Worm (Caenorhabditis elegans) whole organism, early embryonic: ENCODE data around the gene C47E12.11.

Experiments
- B0310.2 ChIP-seq: sonication (generic microtip); optimal IDR thresholded peaks from 2 replicates; lab custom pipeline; 2016; ENCODE audit warnings: mild to moderate bottlenecking, missing genetic modification characterization, missing compliant biosample characterization
- aly-1 ChIP-seq: sonication (generic microtip); optimal IDR thresholded peaks from 2 replicates; lab custom pipeline; 2016; ENCODE audit warnings: missing genetic modification characterization, missing compliant biosample characterization
- ama-1 ChIP-seq: fragments of 150-350 bp; optimal IDR thresholded peaks from 2 replicates; lab custom pipeline; 2014
- ceh-36 ChIP-seq: sonication (generic microtip); optimal IDR thresholded peaks from 2 replicates; lab custom pipeline; 2016; ENCODE audit warnings: missing genetic modification characterization, inconsistent platforms, missing compliant biosample characterization
- flt-1 ChIP-seq: fragments of 200-800 bp; sonication (Bioruptor generic); IDR thresholded peaks from 2 replicates; pipeline ENCODE4 v1.3.6; 2022; ENCODE audit warnings: missing genetic modification characterization, missing compliant biosample characterization
- hnd-1 ChIP-seq: sonication (generic microtip); optimal IDR thresholded peaks from 2 replicates; lab custom pipeline; 2016; ENCODE audit warnings: missing genetic modification characterization, missing compliant biosample characterization
- scrt-1 ChIP-seq: fragments of 200-800 bp; sonication (Bioruptor generic); IDR thresholded peaks from 2 replicates; pipeline ENCODE4 v1.3.6; 2022; ENCODE audit warnings: missing genetic modification characterization, missing compliant biosample characterization
- tbx-11 ChIP-seq: fragments of 200-800 bp; sonication (Bioruptor generic); IDR thresholded peaks from 2 replicates; pipeline ENCODE4 v1.3.6; 2022; ENCODE audit warnings: missing genetic modification characterization, missing compliant biosample characterization
- tbx-37 ChIP-seq: fragments of 200-800 bp; sonication (Bioruptor generic); conservative IDR thresholded peaks from 2 replicates; pipeline ENCODE4 v1.3.6; 2022; ENCODE audit warnings: missing genetic modification reagents, missing genetic modification characterization, missing compliant biosample characterization

DNA sequence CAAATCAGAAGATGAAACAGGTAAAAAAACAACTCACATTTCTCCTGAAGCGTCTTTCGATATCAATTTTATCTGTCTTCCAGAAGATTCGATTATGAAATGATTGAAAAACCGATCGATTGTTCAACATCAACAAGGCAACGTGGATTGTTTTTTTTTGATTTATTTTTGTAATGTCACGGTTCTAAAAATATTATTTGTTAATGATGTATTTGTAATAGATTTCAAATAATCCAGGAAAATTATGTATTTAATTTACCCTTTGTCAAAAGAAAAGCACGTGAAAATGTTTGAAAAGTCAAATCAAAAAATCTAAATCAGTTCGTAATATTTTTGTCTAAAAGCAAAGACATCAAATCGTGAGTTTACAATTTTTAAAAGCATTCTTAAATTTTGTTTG lies at the start of gene C47E12.11, which contains the start of gene kin-5:
- TF ChIP-seq flt-1 (GFP tag; lab: Robert Waterston, UW) (no peak), ama-1 (lab: Kevin White, UChicago) (no peak), tbx-11 (GFP tag; lab: Robert Waterston, UW) (no peak), ceh-36 (tag; lab: Kevin White, UChicago) (no peak), scrt-1 (GFP tag; lab: Robert Waterston, UW) (no peak), hnd-1 (tag; lab: Kevin White, UChicago) (no peak), B0310.2 (tag; lab: Kevin White, UChicago) (no peak), aly-1 (tag; lab: Kevin White, UChicago) (no peak), tbx-37 (GFP tag; lab: Robert Waterston, UW) (no peak)
